Worm (Caenorhabditis elegans) whole organism, late embryonic: ENCODE data around the gene Y73F8A.10.

Source experiments
- ama-1 ChIP-seq: fragments of 150-350 bp; optimal IDR thresholded peaks from 2 replicates; lab custom pipeline; 2014
- ceh-2 ChIP-seq: sonication (generic microtip); optimal IDR thresholded peaks from 2 replicates; lab custom pipeline; 2016; ENCODE audit warnings: missing genotype, missing genetic modification characterization, missing compliant biosample characterization
- ceh-9 ChIP-seq: sonication (generic microtip); optimal IDR thresholded peaks from 2 replicates; lab custom pipeline; 2016; ENCODE audit warnings: mild to moderate bottlenecking, missing genetic modification characterization, inconsistent platforms, missing compliant biosample characterization
- fkh-10 ChIP-seq: fragments of 150-350 bp; optimal IDR thresholded peaks from 2 replicates; lab custom pipeline; 2014; ENCODE audit warnings: missing biosample characterization, missing genetic modification reagents, missing genetic modification characterization
- hlh-30 ChIP-seq: sonication (generic microtip); optimal IDR thresholded peaks from 2 replicates; lab custom pipeline; 2017; ENCODE audit warnings: antibody characterized with exemption, missing genetic modification characterization, missing compliant biosample characterization; ENCODE audit not compliant: insufficient read depth
- lin-11 ChIP-seq: fragments of 200-800 bp; sonication (Bioruptor generic); optimal IDR thresholded peaks from 2 replicates; lab custom pipeline; 2018; ENCODE audit warnings: mild to moderate bottlenecking, missing genetic modification characterization, missing compliant biosample characterization
- pha-4 ChIP-seq: fragments of 150-350 bp; optimal IDR thresholded peaks from 2 replicates; lab custom pipeline; 2018; ENCODE audit warnings: missing biosample characterization, missing genetic modification reagents, missing genetic modification characterization
- sox-2 ChIP-seq: fragments of 200-800 bp; sonication (Bioruptor generic); IDR thresholded peaks from 2 replicates; pipeline ENCODE4 v1.3.6; 2022; ENCODE audit warnings: missing genetic modification reagents, missing genetic modification characterization, missing compliant biosample characterization

ce11 chrIV:15302151-15302550, 8.0 kb downstream of the Y73F8A.10 start, which contains the start of gene best-21:
- TF ChIP-seq pha-4, result no peak
- no peak for TF ChIP-seq sox-2
- TF ChIP-seq lin-11 (tag; lab: Kevin White, UChicago), result no peak
- TF ChIP-seq fkh-10 (GFP tag; lab: Kevin White, UChicago), result no peak
- TF ChIP-seq ceh-9 (tag; lab: Kevin White, UChicago), result no peak
- no peak for TF ChIP-seq ama-1 (lab: Kevin White, UChicago)
- TF ChIP-seq ceh-2 (tag; lab: Kevin White, UChicago), result no peak
- TF ChIP-seq hlh-30, result no peak
